Fruit fly (Drosophila melanogaster): ENCODE measurements around the gene bowl.

bowl gene

DNA sequence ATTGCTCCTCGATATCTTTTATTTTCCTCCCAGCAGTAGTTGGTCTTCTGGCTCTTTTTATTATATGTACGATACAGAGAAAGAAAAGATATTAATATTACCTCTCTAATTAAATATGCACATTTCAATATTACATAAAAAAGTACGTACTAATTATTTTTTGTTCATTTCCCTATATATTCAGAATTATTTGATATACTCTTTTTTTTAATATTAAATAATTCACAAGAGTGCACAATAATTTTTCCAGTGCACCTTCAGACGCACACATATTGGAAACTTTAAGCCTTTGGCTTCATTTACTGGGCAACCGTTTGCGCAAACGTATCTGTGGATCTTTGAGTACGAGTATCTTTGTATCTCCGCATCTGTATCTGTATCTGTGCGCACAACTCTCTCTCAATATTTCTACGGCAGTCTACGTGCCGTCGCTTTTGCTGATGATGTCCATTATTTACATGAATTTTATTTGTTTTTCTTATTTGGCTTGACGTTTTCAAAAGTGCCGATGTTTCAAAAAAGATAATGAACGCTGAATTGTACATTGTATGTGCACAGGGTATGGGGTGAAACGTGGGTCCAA is 5.2 kb downstream of the bowl start (continued):
- TF ChIP-seq bbx (GFP tag; IDR thresholded peaks at IDR 0.05; ENCODE audit: partially characterized antibody) (no peak), hth (optimal IDR thresholded peaks at IDR 0.05) (no peak), HLH3B (GFP tag; IDR thresholded peaks at IDR 0.05) (peak; percentile 88), crp (GFP tag; optimal IDR thresholded peaks at IDR 0.05) (peak in 1 of 2 experiments; percentile 35), ash1 (GFP tag; optimal IDR thresholded peaks at IDR 0.05) (no peak), CG3163 (GFP tag; optimal IDR thresholded peaks at IDR 0.05) (no peak), CHES-1-like (GFP tag; optimal IDR thresholded peaks at IDR 0.05) (no peak), Dip2 (GFP tag; IDR thresholded peaks at IDR 0.05) (no peak), CG3995 (GFP tag; optimal IDR thresholded peaks at IDR 0.05) (no peak), CG3838 (GFP tag; optimal IDR thresholded peaks at IDR 0.05) (no peak), gsb-n (tag; optimal IDR thresholded peaks at IDR 0.05) (peak; percentile 92), CG17802 (tag; optimal IDR thresholded peaks at IDR 0.05) (peak; percentile 27), CG17612 (GFP tag; IDR thresholded peaks at IDR 0.05) (peak; percentile 46), CG7271 (tag; optimal IDR thresholded peaks at IDR 0.05) (peak; percentile 82), zen (tag; optimal IDR thresholded peaks at IDR 0.05) (peak; percentile 95), CG3065 (GFP tag; optimal IDR thresholded peaks at IDR 0.05) (peak; percentile 55), CTCF (GFP tag; optimal IDR thresholded peaks at IDR 0.05) (no peak), al (GFP tag; IDR thresholded peaks at IDR 0.05) (peak; percentile 34; the same call in 1 of the 2 replicates), wdn (GFP tag; IDR thresholded peaks at IDR 0.05) (peak; percentile 43; the same call in 1 of the 2 replicates), sd (tag; optimal IDR thresholded peaks at IDR 0.05) (peak; percentile 16), Ets65A (GFP tag) (peak; percentile 22), zfh1 (GFP tag; IDR thresholded peaks at IDR 0.05) (peak; percentile 80), ewg (GFP tag; optimal IDR thresholded peaks at IDR 0.05) (peak; percentile 70), H2.0 (GFP tag; IDR thresholded peaks at IDR 0.05) (peak; percentile 59), Fer2 (tag; optimal IDR thresholded peaks at IDR 0.05) (peak; percentile 56), psq (GFP tag; optimal IDR thresholded peaks at IDR 0.05) (peak; percentile 62), esg (GFP tag; conservative IDR thresholded peaks at IDR 0.05) (peak; percentile 78), Eip74EF (GFP tag; optimal IDR thresholded peaks at IDR 0.05) (peak in 1 of 2 experiments; percentile 89), Fer3 (tag; optimal IDR thresholded peaks at IDR 0.05) (peak; percentile 79), pum (GFP tag; optimal IDR thresholded peaks at IDR 0.05) (no peak), gro (GFP tag; optimal IDR thresholded peaks at IDR 0.05) (no peak), CG2199 (GFP tag; IDR thresholded peaks at IDR 0.05) (no peak), CG14965 (GFP tag; optimal IDR thresholded peaks at IDR 0.05; ENCODE audit: borderline replicate concordance) (no peak), CG18476 (GFP tag; optimal IDR thresholded peaks at IDR 0.05) (peak; percentile 27), BtbVII (GFP tag; optimal IDR thresholded peaks at IDR 0.05) (peak; percentile 80), Hey (tag; optimal IDR thresholded peaks at IDR 0.05) (no peak), MESR4 (GFP tag; optimal IDR thresholded peaks at IDR 0.05) (no peak), Dad (GFP tag; optimal IDR thresholded peaks at IDR 0.05) (no peak), Meics (GFP tag; optimal IDR thresholded peaks at IDR 0.05) (peak; percentile 80), CG2120 (GFP tag; optimal IDR thresholded peaks at IDR 0.05) (peak; percentile 30), CG7928 (GFP tag; optimal IDR thresholded peaks at IDR 0.05) (no peak), CG6791 (GFP tag; IDR thresholded peaks at IDR 0.05; ENCODE audit: partially characterized antibody) (no peak), CG2712 (tag; optimal IDR thresholded peaks at IDR 0.05) (peak; percentile 98), CG18599 (GFP tag; optimal IDR thresholded peaks at IDR 0.05) (peak; percentile 82), nau (GFP tag; optimal IDR thresholded peaks at IDR 0.05) (peak; percentile 63), CG31388 (GFP tag; optimal IDR thresholded peaks at IDR 0.05) (peak; percentile 58), HmgD (GFP tag; optimal IDR thresholded peaks at IDR 0.05) (no peak), CG1529 (GFP tag; optimal IDR thresholded peaks at IDR 0.05) (peak; percentile 74), CG10543 (GFP tag; optimal IDR thresholded peaks at IDR 0.05) (peak; percentile 49), CG9609 (GFP tag; optimal IDR thresholded peaks at IDR 0.05) (no peak), CG13296 (GFP tag; optimal IDR thresholded peaks at IDR 0.05) (peak; percentile 74)

Measured in whole organism, embryonic.